Fruit fly (Drosophila melanogaster) whole organism, prepupa: ENCODE data around the gene ArfGAP1.

Experiments
- CG10669 ChIP-seq: fragments of 200-800 bp; sonication (Bioruptor generic); optimal IDR thresholded peaks from 3 replicates; lab custom pipeline; 2018; ENCODE audit warnings: missing biosample characterization, mild to moderate bottlenecking, missing genetic modification characterization, moderate library complexity
- CG15336 ChIP-seq: fragments of 200-800 bp; sonication (Bioruptor generic); IDR thresholded peaks from 2 replicates; pipeline ENCODE4 v1.3.6; 2022; ENCODE audit warnings: missing biosample characterization, missing genetic modification characterization
- Hr38 ChIP-seq: sonication (Bioruptor generic); optimal IDR thresholded peaks from 2 replicates; lab custom pipeline; 2016; ENCODE audit warnings: missing biosample characterization, missing genetic modification characterization
- Hr39 ChIP-seq: fragments of 200-800 bp; sonication (Bioruptor generic); optimal IDR thresholded peaks from 2 replicates; lab custom pipeline; 2016; ENCODE audit warnings: missing biosample characterization, missing genetic modification characterization
- Lpt ChIP-seq: fragments of 200-800 bp; sonication (Bioruptor generic); optimal IDR thresholded peaks from 3 replicates; lab custom pipeline; 2016; ENCODE audit warnings: missing biosample characterization, missing genetic modification characterization
- lz ChIP-seq: fragments of 200-800 bp; sonication (Bioruptor generic); optimal IDR thresholded peaks from 3 replicates; lab custom pipeline; 2016; ENCODE audit warnings: missing biosample characterization, missing genetic modification characterization
- pdm3 ChIP-seq: fragments of 200-800 bp; sonication (Bioruptor generic); optimal IDR thresholded peaks from 3 replicates; lab custom pipeline; 2016; ENCODE audit warnings: missing biosample characterization, missing genetic modification characterization

- TF ChIP-seq Lpt: no peak
- TF ChIP-seq CG15336 (GFP tag; lab: Robert Waterston, UW): no peak
- no peak for TF ChIP-seq Hr39 (GFP tag; lab: Kevin White, UChicago)
- no peak for TF ChIP-seq lz (GFP tag; lab: Kevin White, UChicago)
- TF ChIP-seq pdm3 (GFP tag; lab: Kevin White, UChicago): no peak
- no peak for TF ChIP-seq Hr38 (GFP tag; lab: Kevin White, UChicago)
- no peak for TF ChIP-seq CG10669 (GFP tag; lab: Kevin White, UChicago)
Measured at dm6 chr3L:12411214-12411685, 6.1 kb downstream of the ArfGAP1 start.
